Fruit fly (Drosophila melanogaster) Kc167 (cell line): ENCODE data around the gene CG10680.

Experiments
- Myc ChIP-seq: fragments of >200 bp; optimal IDR thresholded peaks from 2 replicates; lab custom pipeline; 2017; ENCODE audit warnings: missing external identifiers
- Sin3A ChIP-seq: fragments of >200 bp; optimal IDR thresholded peaks from 2 replicates; lab custom pipeline; 2018; ENCODE audit warnings: missing external identifiers
- h ChIP-seq: fragments of >200 bp; optimal IDR thresholded peaks from 3 replicates; lab custom pipeline; 2018; ENCODE audit warnings: missing external identifiers
- insv ChIP-seq: fragments of >200 bp; optimal IDR thresholded peaks from 3 replicates; lab custom pipeline; 2018; ENCODE audit warnings: missing external identifiers
- psq ChIP-seq: fragments of >200 bp; optimal IDR thresholded peaks from 2 replicates; lab custom pipeline; 2017; ENCODE audit warnings: missing external identifiers
- ttk ChIP-seq: sonication (Bioruptor generic); optimal IDR thresholded peaks from 2 replicates; lab custom pipeline; 2017; ENCODE audit warnings: missing external identifiers

CG10680 gene

dm6 chr2L:19963836-19964235 is at the start of gene CG10680:
CG10680 (plus strand) TSS chr2L:19964136.
- no peak for TF ChIP-seq Myc (lab: Kevin White, UChicago)
- TF ChIP-seq ttk (lab: Kevin White, UChicago): no peak
- TF ChIP-seq Sin3A: no peak

- no peak for TF ChIP-seq h (lab: Kevin White, UChicago)
- no peak for TF ChIP-seq Sin3A
- TF ChIP-seq Myc (lab: Kevin White, UChicago): no peak
- TF ChIP-seq ttk (lab: Kevin White, UChicago): no peak
- TF ChIP-seq insv (lab: Kevin White, UChicago): no peak
- no peak for TF ChIP-seq psq (lab: Kevin White, UChicago)
These were observed 48.7 kb upstream of the CG10680 start for dm6 chr2L:19915195-19915594.

dm6 chr2L:19916982-19917381 is 47.0 kb upstream of the CG10680 start:
- TF ChIP-seq Sin3A (no peak), psq (lab: Kevin White, UChicago) (no peak), insv (lab: Kevin White, UChicago) (no peak), Myc (lab: Kevin White, UChicago) (no peak), h (lab: Kevin White, UChicago) (no peak), ttk (lab: Kevin White, UChicago) (no peak)

- TF ChIP-seq insv (lab: Kevin White, UChicago): no peak
- no peak for TF ChIP-seq ttk (lab: Kevin White, UChicago)
- TF ChIP-seq h (lab: Kevin White, UChicago): no peak
- no peak for TF ChIP-seq Myc (lab: Kevin White, UChicago)
- no peak for TF ChIP-seq Sin3A
- no peak for TF ChIP-seq psq (lab: Kevin White, UChicago)
These were observed 46.1 kb upstream of the CG10680 start for dm6 chr2L:19917860-19918259.

dm6 chr2L:19923786-19924185 is 40.1 kb upstream of the CG10680 start:
- TF ChIP-seq Sin3A (no peak), Myc (lab: Kevin White, UChicago) (no peak), ttk (lab: Kevin White, UChicago) (no peak), psq (lab: Kevin White, UChicago) (no peak), h (lab: Kevin White, UChicago) (no peak), insv (lab: Kevin White, UChicago) (no peak)

- no peak for TF ChIP-seq Myc (lab: Kevin White, UChicago)
- TF ChIP-seq ttk (lab: Kevin White, UChicago): no peak
- no peak for TF ChIP-seq insv (lab: Kevin White, UChicago)
- no peak for TF ChIP-seq psq (lab: Kevin White, UChicago)
- no peak for TF ChIP-seq h (lab: Kevin White, UChicago)
- no peak for TF ChIP-seq Sin3A
These were observed 33.8 kb upstream of the CG10680 start for dm6 chr2L:19930102-19930501.

dm6 chr2L:19932523-19932922 is 31.4 kb upstream of the CG10680 start:
- TF ChIP-seq ttk (lab: Kevin White, UChicago): no peak
- TF ChIP-seq Myc (lab: Kevin White, UChicago): no peak
- no peak for TF ChIP-seq psq (lab: Kevin White, UChicago)
- no peak for TF ChIP-seq Sin3A
- TF ChIP-seq h (lab: Kevin White, UChicago): no peak
- TF ChIP-seq insv (lab: Kevin White, UChicago): no peak

- TF ChIP-seq Myc (lab: Kevin White, UChicago) (no peak), h (lab: Kevin White, UChicago) (no peak), insv (lab: Kevin White, UChicago) (no peak), ttk (lab: Kevin White, UChicago) (no peak), psq (lab: Kevin White, UChicago) (no peak), Sin3A (no peak)
These were observed 28.7 kb upstream of the CG10680 start for dm6 chr2L:19935085-19935846.

dm6 chr2L:19937804-19938461 is 26.0 kb upstream of the CG10680 start:
- TF ChIP-seq Myc (lab: Kevin White, UChicago) (no peak), psq (lab: Kevin White, UChicago) (no peak), ttk (lab: Kevin White, UChicago) (no peak), Sin3A (no peak), h (lab: Kevin White, UChicago) (no peak), insv (lab: Kevin White, UChicago) (no peak)

- TF ChIP-seq insv (lab: Kevin White, UChicago) (no peak), ttk (lab: Kevin White, UChicago) (no peak), Myc (lab: Kevin White, UChicago) (no peak), h (lab: Kevin White, UChicago) (no peak), Sin3A (no peak), psq (lab: Kevin White, UChicago) (no peak)
These were observed 23.9 kb upstream of the CG10680 start for dm6 chr2L:19940036-19940435.

- TF ChIP-seq insv (lab: Kevin White, UChicago): no peak
- TF ChIP-seq h (lab: Kevin White, UChicago): no peak
- no peak for TF ChIP-seq psq (lab: Kevin White, UChicago)
- no peak for TF ChIP-seq ttk (lab: Kevin White, UChicago)
- no peak for TF ChIP-seq Sin3A
These were observed 22.5 kb upstream of the CG10680 start for dm6 chr2L:19941352-19941851.

dm6 chr2L:19942510-19942909 is 21.4 kb upstream of the CG10680 start:
- TF ChIP-seq Sin3A (no peak), insv (lab: Kevin White, UChicago) (no peak)
